Worm (Caenorhabditis elegans): Measurements from ENCODE around the gene ced-5.

The ced-5 gene

ce11 chrIV:10499948-10500356, 16.0 kb downstream of the ced-5 start (continued):
- TF ChIP-seq ces-1 (GFP tag; optimal IDR thresholded peaks at IDR 0.05) (no peak), aly-2 (tag; optimal IDR thresholded peaks at IDR 0.05) (no peak), unc-130 (GFP tag; optimal IDR thresholded peaks at IDR 0.05) (no peak), hmg-1.1 (GFP tag; IDR thresholded peaks at IDR 0.05) (peak; percentile 71), jun-1 (tag; optimal IDR thresholded peaks at IDR 0.05) (no peak), Y105C5A.15 (GFP tag; IDR thresholded peaks at IDR 0.05) (no peak), nhr-48 (tag; optimal IDR thresholded peaks at IDR 0.05) (no peak), tra-1 (GFP tag; IDR thresholded peaks at IDR 0.05) (peak; percentile 48; the same call in 1 of the 2 replicates), skn-1 (tag; optimal IDR thresholded peaks at IDR 0.05) (no peak), fkh-10 (GFP tag; optimal IDR thresholded peaks at IDR 0.05) (peak; percentile 63), hlh-30 (tag; optimal IDR thresholded peaks at IDR 0.05; ENCODE audit: insufficient read depth) (peak; percentile 50), snpc-1.2 (GFP tag; IDR thresholded peaks at IDR 0.05) (no peak), duxl-1 (tag; optimal IDR thresholded peaks at IDR 0.05; ENCODE audit: poor library complexity) (no peak), F49E8.2 (tag; optimal IDR thresholded peaks at IDR 0.05; ENCODE audit: borderline replicate concordance) (no peak), set-16 (GFP tag; IDR thresholded peaks at IDR 0.05) (peak; percentile 69), dmd-6 (GFP tag; IDR thresholded peaks at IDR 0.05) (peak; percentile 29; the same call in 1 of the 2 replicates), tag-97 (GFP tag; IDR thresholded peaks at IDR 0.05) (no peak), F37D6.2 (tag; optimal IDR thresholded peaks at IDR 0.05) (peak; percentile 41), egl-43 (GFP tag; IDR thresholded peaks at IDR 0.05) (0 out of 2 replicates have a peak, but pooled peaks have one; percentile 60), nhr-77 (tag; optimal IDR thresholded peaks at IDR 0.05) (peak; percentile 2), lin-13 (GFP tag; optimal IDR thresholded peaks at IDR 0.05) (no peak), lin-29 (GFP tag; IDR thresholded peaks at IDR 0.05) (no peak), nhr-237 (tag; optimal IDR thresholded peaks at IDR 0.05) (no peak), ctbp-1 (GFP tag; IDR thresholded peaks at IDR 0.05) (peak; percentile 74), nhr-6 (tag; optimal IDR thresholded peaks at IDR 0.05) (no peak), nhr-41 (GFP tag; IDR thresholded peaks at IDR 0.05) (no peak), lin-15B (tag; optimal IDR thresholded peaks at IDR 0.05) (no peak), dpl-1 (GFP tag; optimal IDR thresholded peaks at IDR 0.05) (no peak), dmd-9 (GFP tag; IDR thresholded peaks at IDR 0.05) (no peak), nhr-28 (tag; optimal IDR thresholded peaks at IDR 0.05) (no peak), vab-7 (GFP tag; IDR thresholded peaks at IDR 0.05) (peak; percentile 43), daf-12 (tag; optimal IDR thresholded peaks at IDR 0.05) (no peak), mes-2 (tag; optimal IDR thresholded peaks at IDR 0.05; ENCODE audit: poor library complexity, severe bottlenecking) (peak; percentile 31), ZK337.2 (GFP tag; IDR thresholded peaks at IDR 0.05) (peak; percentile 100), zip-2 (tag; optimal IDR thresholded peaks at IDR 0.05) (no peak), cey-2 (tag; optimal IDR thresholded peaks at IDR 0.05; ENCODE audit: borderline replicate concordance, insufficient read depth) (no peak), nhr-11 (tag; optimal IDR thresholded peaks at IDR 0.05) (peak; percentile 42), ama-1 (optimal IDR thresholded peaks at IDR 0.05) (no peak), lin-1 (GFP tag; IDR thresholded peaks at IDR 0.05) (no peak), ceh-62 (tag; optimal IDR thresholded peaks at IDR 0.05) (no peak), sdz-12 (GFP tag; optimal IDR thresholded peaks at IDR 0.05) (no peak), snpc-4 (tag; optimal IDR thresholded peaks at IDR 0.05) (no peak), hif-1 (tag; optimal IDR thresholded peaks at IDR 0.05) (peak in 1 of 2 experiments; percentile 48), dmd-8 (GFP tag; IDR thresholded peaks at IDR 0.05) (no peak), hlh-11 (tag; optimal IDR thresholded peaks at IDR 0.05) (peak; percentile 27), mxl-2 (GFP tag; conservative IDR thresholded peaks at IDR 0.05) (0 out of 2 replicates have a peak, but pooled peaks have one; percentile 4), saeg-2 (GFP tag; IDR thresholded peaks at IDR 0.05) (no peak)

Measured in whole organism, L4 larva.